Worm (Caenorhabditis elegans) whole organism, L1 larva: ENCODE data around the gene ins-2.

Source experiments
- ama-1 ChIP-seq: fragments of 150-350 bp; optimal IDR thresholded peaks from 2 replicates; lab custom pipeline; 2014
- blmp-1 ChIP-seq: fragments of 150-350 bp; optimal IDR thresholded peaks from 2 replicates; lab custom pipeline; 2014; ENCODE audit warnings: missing biosample characterization, missing genetic modification characterization
- egl-27 ChIP-seq, 2 experiments: fragments of 150-350 bp in 1 of 2; sonication (generic microtip); optimal IDR thresholded peaks; 3 replicates each; lab custom pipeline; 2017 to 2018; ENCODE audit warnings: missing biosample characterization in 2 of 2, missing genetic modification characterization in 2 of 2, missing genetic modification reagents in 2 of 2
- hlh-17 ChIP-seq: fragments of 200-800 bp; sonication (Bioruptor generic); optimal IDR thresholded peaks from 2 replicates; lab custom pipeline; 2018; ENCODE audit warnings: missing genetic modification characterization, mild to moderate bottlenecking, missing compliant biosample characterization, moderate library complexity, borderline replicate concordance
- mep-1 ChIP-seq: fragments of 150-350 bp; optimal IDR thresholded peaks from 2 replicates; lab custom pipeline; 2014; ENCODE audit warnings: missing biosample characterization, missing genetic modification characterization
- nhr-237 ChIP-seq: fragments of 150-350 bp; optimal IDR thresholded peaks from 2 replicates; lab custom pipeline; 2014; ENCODE audit warnings: missing biosample characterization, missing genetic modification characterization
- skn-1 ChIP-seq: fragments of 150-350 bp; optimal IDR thresholded peaks from 2 replicates; lab custom pipeline; 2014; ENCODE audit warnings: missing biosample characterization, missing genetic modification characterization
- snpc-4 ChIP-seq: fragments of 150-350 bp; optimal IDR thresholded peaks from 2 replicates; lab custom pipeline; 2014; ENCODE audit warnings: missing biosample characterization, missing genetic modification characterization
- ztf-11 ChIP-seq, 2 experiments: sonication (generic microtip); optimal IDR thresholded peaks; 2 replicates each; lab custom pipeline; 2016 to 2017; ENCODE audit warnings: missing genetic modification characterization in 2 of 2, missing biosample characterization in 1 of 2, missing compliant biosample characterization in 1 of 2

DNA sequence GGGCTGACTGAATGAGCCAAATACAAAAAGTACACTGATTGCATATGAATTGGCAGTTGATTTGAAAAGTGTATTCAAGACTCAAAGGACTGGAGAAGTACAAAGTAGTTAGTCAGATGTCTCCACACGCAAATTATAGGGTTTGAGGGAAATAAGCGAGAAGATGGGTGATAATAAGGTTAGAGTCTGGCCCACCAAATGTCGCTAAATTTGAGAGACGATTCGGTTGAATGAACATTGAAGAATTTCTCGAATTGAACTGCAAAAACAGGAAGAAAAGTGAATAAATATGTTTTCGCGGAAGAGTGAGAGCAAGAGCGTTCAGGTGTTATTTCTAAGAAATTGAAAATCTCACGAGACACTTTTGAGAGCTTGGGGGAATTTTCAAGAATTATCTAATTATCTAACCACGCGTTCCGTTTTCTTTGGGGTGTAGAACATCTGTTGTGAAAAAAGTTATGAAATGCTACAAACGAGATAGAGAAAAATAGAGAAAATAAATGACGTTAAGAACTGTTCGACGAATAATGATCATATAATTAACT, 28.7 kb upstream of the ins-2 start:
- TF ChIP-seq hlh-17 (GFP tag; lab: Kevin White, UChicago), result no peak
- TF ChIP-seq egl-27 (tag; optimal IDR thresholded peaks at IDR 0.05; lab: Kevin White, UChicago), result no peak
- no peak for TF ChIP-seq skn-1 (tag; lab: Kevin White, UChicago)
- TF ChIP-seq nhr-237 (tag; lab: Kevin White, UChicago), result no peak
- TF ChIP-seq blmp-1, result no peak
- TF ChIP-seq mep-1 (tag; lab: Kevin White, UChicago), result no peak
- TF ChIP-seq snpc-4, result no peak
- no peak for TF ChIP-seq ztf-11 (tag; optimal IDR thresholded peaks at IDR 0.05; lab: Kevin White, UChicago)
- no peak for TF ChIP-seq ama-1 (lab: Kevin White, UChicago)
